Worm (Caenorhabditis elegans) whole organism, L1 larva: Measurements from ENCODE around the gene E04D5.5.
A peak's percentile ranks its signal among the peaks of the same experiment; 100 is the strongest.

Experiments used
- C34B4.2 ChIP-seq: sonication (generic microtip); optimal IDR thresholded peaks from 2 replicates; lab custom pipeline; 2017; ENCODE audit warnings: mild to moderate bottlenecking, missing genetic modification characterization, missing compliant biosample characterization
- Y116A8C.19 ChIP-seq: sonication (generic microtip); optimal IDR thresholded peaks from 2 replicates; lab custom pipeline; 2016; ENCODE audit warnings: missing compliant biosample characterization, missing genetic modification characterization, borderline replicate concordance
- aha-1 ChIP-seq: fragments of 150-350 bp; optimal IDR thresholded peaks from 2 replicates; lab custom pipeline; 2014; ENCODE audit warnings: missing biosample characterization, missing genetic modification characterization
- ama-1 ChIP-seq: fragments of 150-350 bp; optimal IDR thresholded peaks from 2 replicates; lab custom pipeline; 2014
- blmp-1 ChIP-seq: fragments of 150-350 bp; optimal IDR thresholded peaks from 2 replicates; lab custom pipeline; 2014; ENCODE audit warnings: missing biosample characterization, missing genetic modification characterization
- ceh-8 ChIP-seq: fragments of 200-800 bp; sonication (Bioruptor generic); optimal IDR thresholded peaks from 2 replicates; lab custom pipeline; 2018; ENCODE audit warnings: mild to moderate bottlenecking, missing genetic modification characterization, moderate library complexity, missing compliant biosample characterization
- ceh-88 ChIP-seq: fragments of 200-800 bp; sonication (Bioruptor generic); IDR thresholded peaks from 2 replicates; pipeline ENCODE4 v1.3.6; 2022; ENCODE audit warnings: missing genetic modification characterization, missing compliant biosample characterization
- dpl-1 ChIP-seq, 3 experiments: fragments of 150-350 bp in 2 of 3; sonication (generic microtip) in 1 of 3; optimal IDR thresholded peaks; 2 replicates each; lab custom pipeline; 2014 to 2017; ENCODE audit warnings: missing biosample characterization in 3 of 3, missing genetic modification characterization in 3 of 3, missing genetic modification reagents in 3 of 3
- efl-3 ChIP-seq: fragments of 200-800 bp; sonication (Bioruptor generic); optimal IDR thresholded peaks from 2 replicates; lab custom pipeline; 2018; ENCODE audit warnings: mild to moderate bottlenecking, missing genetic modification characterization, missing compliant biosample characterization
- egl-13 ChIP-seq: sonication (generic microtip); optimal IDR thresholded peaks from 2 replicates; lab custom pipeline; 2016; ENCODE audit warnings: missing genotype, missing genetic modification reagents, missing genetic modification characterization, missing compliant biosample characterization
- ets-5 ChIP-seq: fragments of 200-800 bp; sonication (Bioruptor generic); IDR thresholded peaks from 2 replicates; pipeline ENCODE4 v1.3.6; 2022; ENCODE audit warnings: missing genetic modification characterization, missing compliant biosample characterization
- fkh-10 ChIP-seq: sonication (generic microtip); optimal IDR thresholded peaks from 2 replicates; lab custom pipeline; 2017; ENCODE audit warnings: missing biosample characterization, missing genetic modification reagents, missing genetic modification characterization
- fkh-4 ChIP-seq: sonication (generic microtip); optimal IDR thresholded peaks from 2 replicates; lab custom pipeline; 2016; ENCODE audit warnings: missing compliant biosample characterization, missing genetic modification characterization, borderline replicate concordance
- grh-1 ChIP-seq: fragments of 200-800 bp; sonication (Bioruptor generic); IDR thresholded peaks from 2 replicates; pipeline ENCODE4 v1.3.6; 2022; ENCODE audit warnings: missing genetic modification reagents, missing genetic modification characterization, missing compliant biosample characterization
- hlh-17 ChIP-seq: fragments of 200-800 bp; sonication (Bioruptor generic); optimal IDR thresholded peaks from 2 replicates; lab custom pipeline; 2018; ENCODE audit warnings: missing genetic modification characterization, mild to moderate bottlenecking, missing compliant biosample characterization, moderate library complexity, borderline replicate concordance
- hlh-4 ChIP-seq: sonication (generic microtip); optimal IDR thresholded peaks from 2 replicates; lab custom pipeline; 2016; ENCODE audit warnings: mild to moderate bottlenecking, missing genetic modification characterization, missing compliant biosample characterization
- hpl-2 ChIP-seq: fragments of 150-350 bp; optimal IDR thresholded peaks from 2 replicates; lab custom pipeline; 2014; ENCODE audit warnings: missing biosample characterization, missing genetic modification reagents, missing genetic modification characterization
- irx-1 ChIP-seq: sonication (generic microtip); optimal IDR thresholded peaks from 2 replicates; lab custom pipeline; 2016; ENCODE audit warnings: missing genetic modification characterization, missing compliant biosample characterization
- lin-13 ChIP-seq: fragments of 150-350 bp; optimal IDR thresholded peaks from 2 replicates; lab custom pipeline; 2014; ENCODE audit warnings: missing biosample characterization, missing genetic modification reagents, missing genetic modification characterization
- lin-14 ChIP-seq: fragments of 200-800 bp; sonication (Bioruptor generic); optimal IDR thresholded peaks from 2 replicates; lab custom pipeline; 2018; ENCODE audit warnings: mild to moderate bottlenecking, missing genetic modification characterization, moderate library complexity, missing compliant biosample characterization
- lin-15B ChIP-seq: fragments of 150-350 bp; sonication (generic microtip); optimal IDR thresholded peaks from 3 replicates; lab custom pipeline; 2014; ENCODE audit warnings: missing biosample characterization, missing genetic modification characterization
- lir-3 ChIP-seq: sonication (generic microtip); optimal IDR thresholded peaks from 2 replicates; lab custom pipeline; 2016; ENCODE audit warnings: mild to moderate bottlenecking, missing genetic modification characterization, moderate library complexity, missing compliant biosample characterization; ENCODE audit not compliant: poor library complexity
- mdl-1 ChIP-seq, 2 experiments: fragments of 150-350 bp; optimal IDR thresholded peaks; 2 replicates each; lab custom pipeline; 2014 to 2017; ENCODE audit warnings: missing biosample characterization in 2 of 2, missing genetic modification characterization in 2 of 2, inconsistent platforms in 1 of 2
- mef-2 ChIP-seq: fragments of 150-350 bp; optimal IDR thresholded peaks from 2 replicates; lab custom pipeline; 2014; ENCODE audit warnings: missing biosample characterization, missing genetic modification characterization
- nhr-12 ChIP-seq: sonication (generic microtip); optimal IDR thresholded peaks from 2 replicates; lab custom pipeline; 2017; ENCODE audit warnings: missing biosample characterization, missing genetic modification characterization
- nhr-19 ChIP-seq: fragments of 200-800 bp; sonication (Bioruptor generic); conservative IDR thresholded peaks from 2 replicates; pipeline ENCODE4 v1.3.6; 2022; ENCODE audit warnings: missing genetic modification characterization, missing compliant biosample characterization
- nhr-20 ChIP-seq: sonication (generic microtip); optimal IDR thresholded peaks from 2 replicates; lab custom pipeline; 2016; ENCODE audit warnings: mild to moderate bottlenecking, missing genetic modification characterization, missing compliant biosample characterization
- nhr-237 ChIP-seq: fragments of 150-350 bp; optimal IDR thresholded peaks from 2 replicates; lab custom pipeline; 2014; ENCODE audit warnings: missing biosample characterization, missing genetic modification characterization
- nhr-28 ChIP-seq: fragments of 150-350 bp; optimal IDR thresholded peaks from 2 replicates; lab custom pipeline; 2014; ENCODE audit warnings: missing biosample characterization, missing genetic modification characterization
- nhr-47 ChIP-seq: sonication (generic microtip); optimal IDR thresholded peaks from 2 replicates; lab custom pipeline; 2016; ENCODE audit warnings: mild to moderate bottlenecking, missing genetic modification characterization, moderate library complexity, missing compliant biosample characterization
- nhr-71 ChIP-seq: sonication (generic microtip); optimal IDR thresholded peaks from 2 replicates; lab custom pipeline; 2016; ENCODE audit warnings: mild to moderate bottlenecking, missing genetic modification characterization, moderate library complexity, missing compliant biosample characterization
- nhr-76 ChIP-seq: sonication (generic microtip); optimal IDR thresholded peaks from 2 replicates; lab custom pipeline; 2017; ENCODE audit warnings: missing biosample characterization, missing genetic modification characterization
- nhr-77 ChIP-seq: fragments of 150-350 bp; optimal IDR thresholded peaks from 2 replicates; lab custom pipeline; 2014; ENCODE audit warnings: missing biosample characterization, missing genetic modification characterization
- nhr-84 ChIP-seq: sonication (generic microtip); optimal IDR thresholded peaks from 2 replicates; lab custom pipeline; 2017; ENCODE audit warnings: missing biosample characterization, missing genetic modification characterization
- nhr-90 ChIP-seq: sonication (generic microtip); optimal IDR thresholded peaks from 2 replicates; lab custom pipeline; 2016; ENCODE audit warnings: mild to moderate bottlenecking, missing genetic modification characterization, missing compliant biosample characterization; ENCODE audit not compliant: poor library complexity
- pag-3 ChIP-seq: sonication (generic microtip); optimal IDR thresholded peaks from 2 replicates; lab custom pipeline; 2017; ENCODE audit warnings: missing genetic modification characterization, mild to moderate bottlenecking, missing compliant biosample characterization, antibody characterized with exemption, borderline replicate concordance; ENCODE audit not compliant: insufficient read depth
- pqm-1 ChIP-seq: sonication (generic microtip); optimal IDR thresholded peaks from 3 replicates; lab custom pipeline; 2017; ENCODE audit warnings: missing biosample characterization, missing genetic modification characterization
- snpc-4 ChIP-seq: fragments of 150-350 bp; optimal IDR thresholded peaks from 2 replicates; lab custom pipeline; 2014; ENCODE audit warnings: missing biosample characterization, missing genetic modification characterization
- snu-23 ChIP-seq: sonication (generic microtip); optimal IDR thresholded peaks from 2 replicates; lab custom pipeline; 2016; ENCODE audit warnings: missing genetic modification characterization, missing compliant biosample characterization
- sox-4 ChIP-seq: sonication (generic microtip); optimal IDR thresholded peaks from 2 replicates; lab custom pipeline; 2016; ENCODE audit warnings: missing genetic modification characterization, missing compliant biosample characterization
- sptf-1 ChIP-seq: fragments of 150-350 bp; optimal IDR thresholded peaks from 2 replicates; lab custom pipeline; 2014; ENCODE audit warnings: missing biosample characterization, missing genetic modification characterization
- swsn-7 ChIP-seq: sonication (generic microtip); optimal IDR thresholded peaks from 2 replicates; lab custom pipeline; 2016; ENCODE audit warnings: missing genetic modification characterization, missing compliant biosample characterization
- tlp-1 ChIP-seq: fragments of 150-350 bp; optimal IDR thresholded peaks from 2 replicates; lab custom pipeline; 2014; ENCODE audit warnings: missing biosample characterization, missing genetic modification characterization
- unc-130 ChIP-seq: fragments of 150-350 bp; optimal IDR thresholded peaks from 2 replicates; lab custom pipeline; 2017; ENCODE audit warnings: missing biosample characterization, missing genetic modification characterization, inconsistent platforms
- unc-30 ChIP-seq: sonication (generic microtip); optimal IDR thresholded peaks from 2 replicates; lab custom pipeline; 2017; ENCODE audit warnings: missing biosample characterization, missing genetic modification characterization
- unc-62 ChIP-seq: fragments of 150-350 bp; optimal IDR thresholded peaks from 2 replicates; lab custom pipeline; 2014; ENCODE audit warnings: missing biosample characterization, missing genetic modification reagents, missing genetic modification characterization
- unc-86 ChIP-seq: sonication (generic microtip); optimal IDR thresholded peaks from 2 replicates; lab custom pipeline; 2016; ENCODE audit warnings: missing genetic modification characterization, missing compliant biosample characterization
- unc-98 ChIP-seq: fragments of 200-800 bp; sonication (Bioruptor generic); IDR thresholded peaks from 2 replicates; pipeline ENCODE4 v1.3.6; 2022; ENCODE audit warnings: missing genetic modification characterization, missing compliant biosample characterization
- xbp-1 ChIP-seq: sonication (generic microtip); optimal IDR thresholded peaks from 2 replicates; lab custom pipeline; 2016; ENCODE audit warnings: missing genetic modification characterization, missing compliant biosample characterization
- zag-1 ChIP-seq: fragments of 150-350 bp; optimal IDR thresholded peaks from 2 replicates; lab custom pipeline; 2014; ENCODE audit warnings: missing biosample characterization, missing genetic modification characterization
- zip-4 ChIP-seq: fragments of 200-800 bp; sonication (Bioruptor generic); optimal IDR thresholded peaks from 2 replicates; lab custom pipeline; 2018; ENCODE audit warnings: mild to moderate bottlenecking, missing genetic modification characterization, moderate library complexity, missing compliant biosample characterization
- ztf-11 ChIP-seq, 2 experiments: sonication (generic microtip); optimal IDR thresholded peaks; 2 replicates each; lab custom pipeline; 2016 to 2017; ENCODE audit warnings: missing genetic modification characterization in 2 of 2, missing biosample characterization in 1 of 2, missing compliant biosample characterization in 1 of 2
- ztf-4 ChIP-seq: fragments of 150-350 bp; optimal IDR thresholded peaks from 2 replicates; lab custom pipeline; 2014; ENCODE audit warnings: missing biosample characterization, missing genetic modification characterization

Gene E04D5.5

DNA sequence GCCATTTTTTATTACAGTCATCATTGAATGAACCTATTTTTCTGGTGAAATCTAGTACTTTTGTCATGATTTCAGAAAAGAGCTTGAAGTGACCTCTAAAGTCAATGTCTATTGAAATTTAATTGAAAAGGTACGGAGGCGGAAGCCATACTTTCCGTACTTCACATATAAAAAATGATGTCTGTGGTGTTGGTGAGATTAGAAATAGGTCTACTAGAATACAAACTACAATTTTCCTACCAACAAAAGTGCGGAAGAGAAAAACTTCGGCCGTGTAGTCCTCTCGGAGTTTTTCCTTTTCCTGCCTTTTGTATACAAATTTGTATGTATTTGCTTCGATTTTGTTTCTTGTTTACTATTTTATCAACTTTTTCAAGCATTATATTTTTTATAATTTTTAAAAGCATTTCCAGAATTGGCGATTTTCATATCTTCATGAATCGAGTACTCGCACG is 15.8 kb upstream of the E04D5.5 start, which contains the start of gene T09F3.4 (continued):
- TF ChIP-seq tlp-1 (no peak), blmp-1 (tag; lab: Kevin White, UChicago) (peak; percentile 58), lin-15B (tag; lab: Kevin White, UChicago) (peak; percentile 28), aha-1 (no peak), lir-3 (tag; lab: Kevin White, UChicago) (peak; percentile 92), hpl-2 (GFP tag; lab: Kevin White, UChicago) (no peak), nhr-237 (no peak), nhr-28 (tag; lab: Kevin White, UChicago) (no peak), nhr-76 (tag; lab: Kevin White, UChicago) (no peak), nhr-71 (tag; lab: Kevin White, UChicago) (peak; percentile 87), nhr-19 (GFP tag; lab: Robert Waterston, UW) (peak; percentile 75), nhr-90 (tag; lab: Kevin White, UChicago) (peak; percentile 82), nhr-47 (peak; percentile 81), grh-1 (GFP tag; lab: Robert Waterston, UW) (peak; percentile 34; the same call in 1 of the 2 replicates), nhr-20 (peak; percentile 92), xbp-1 (tag; lab: Kevin White, UChicago) (peak; percentile 78), hlh-17 (no peak), nhr-12 (tag; lab: Kevin White, UChicago) (no peak), hlh-4 (tag; lab: Kevin White, UChicago) (peak; percentile 42), efl-3 (GFP tag; lab: Kevin White, UChicago) (no peak), pqm-1 (tag; lab: Kevin White, UChicago) (no peak), snu-23 (GFP tag; lab: Kevin White, UChicago) (peak; percentile 79), unc-62 (GFP tag; lab: Kevin White, UChicago) (no peak), zag-1 (tag; lab: Kevin White, UChicago) (no peak), sox-4 (tag; lab: Kevin White, UChicago) (peak; percentile 84), ztf-11 (tag; optimal IDR thresholded peaks at IDR 0.05; lab: Kevin White, UChicago) (peak in 1 of 2 experiments; percentile 85), ceh-8 (no peak), irx-1 (tag; lab: Kevin White, UChicago) (peak; percentile 82), lin-14 (GFP tag; lab: Kevin White, UChicago) (peak; percentile 71), fkh-4 (peak; percentile 91), dpl-1 (GFP tag; optimal IDR thresholded peaks at IDR 0.05; lab: Kevin White, UChicago) (peak; percentile 44 to 68 (median 60)), fkh-10 (peak; percentile 21), ets-5 (no peak), snpc-4 (peak; percentile 37), mef-2 (no peak), nhr-77 (tag; lab: Kevin White, UChicago) (no peak), Y116A8C.19 (tag; lab: Kevin White, UChicago) (peak; percentile 33), lin-13 (GFP tag; lab: Kevin White, UChicago) (peak; percentile 10), pag-3 (no peak), nhr-84 (tag; lab: Kevin White, UChicago) (no peak), unc-130 (tag; lab: Kevin White, UChicago) (peak; percentile 44), C34B4.2 (tag; lab: Kevin White, UChicago) (no peak), unc-86 (tag; lab: Kevin White, UChicago) (peak; percentile 26), ceh-88 (GFP tag; lab: Robert Waterston, UW) (no peak), mdl-1 (tag; optimal IDR thresholded peaks at IDR 0.05; lab: Kevin White, UChicago) (no peak), unc-30 (tag; lab: Kevin White, UChicago) (no peak), sptf-1 (no peak), unc-98 (GFP tag; lab: Robert Waterston, UW) (no peak; the same call in 1 of the 2 replicates), egl-13 (peak; percentile 68), swsn-7 (tag; lab: Kevin White, UChicago) (peak; percentile 77), zip-4 (no peak), ama-1 (lab: Kevin White, UChicago) (no peak), ztf-4 (tag; lab: Kevin White, UChicago) (peak; percentile 0)
